Fruit fly (Drosophila melanogaster): ENCODE data around the gene CG31140.

Gene CG31140

DNA sequence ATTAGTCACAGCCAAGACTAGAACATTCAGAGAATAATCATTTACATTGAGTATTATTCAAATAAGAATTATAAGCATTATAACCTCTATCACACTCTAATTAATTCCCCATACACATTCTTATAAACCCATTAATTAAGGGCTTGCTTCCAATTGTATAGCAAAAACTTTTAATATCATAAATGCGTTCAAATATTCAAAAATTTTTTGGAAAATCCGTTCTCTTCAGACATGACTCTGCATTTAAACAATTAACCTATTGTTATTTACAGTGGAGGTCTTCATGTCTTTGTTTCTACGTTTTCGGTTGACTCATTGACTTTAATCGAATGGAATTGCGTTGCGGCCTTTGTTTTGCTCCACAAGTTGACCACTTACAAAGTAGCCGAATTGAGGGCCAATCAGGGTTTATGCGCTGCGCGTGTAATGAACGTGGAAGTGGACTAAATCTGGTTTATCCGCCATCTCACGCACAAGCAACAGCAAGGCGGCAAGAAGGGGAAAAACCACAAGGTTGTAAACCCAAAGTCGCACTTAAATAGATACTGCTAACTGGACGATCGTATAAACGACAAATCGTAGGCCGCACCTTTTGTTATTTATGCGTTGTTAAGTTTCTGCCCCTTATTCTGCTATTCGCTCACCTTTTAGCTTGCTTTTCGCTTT, 42.0 kb upstream of the CG31140 start (continued):
- peak; percentile 71 for TF ChIP-seq CG12299 (tag; optimal IDR thresholded peaks at IDR 0.05)
- peak; percentile 31 for TF ChIP-seq Dip3 (GFP tag; optimal IDR thresholded peaks at IDR 0.05)
- peak; percentile 30 for TF ChIP-seq esg (GFP tag; conservative IDR thresholded peaks at IDR 0.05)
- peak; percentile 87 for TF ChIP-seq slbo (GFP tag; IDR thresholded peaks at IDR 0.05)
- no peak for TF ChIP-seq zfh1 (GFP tag; IDR thresholded peaks at IDR 0.05)
- no peak for TF ChIP-seq dm (GFP tag; optimal IDR thresholded peaks at IDR 0.05)
- TF ChIP-seq CG1603 (tag; optimal IDR thresholded peaks at IDR 0.05): peak; percentile 47
- TF ChIP-seq CG4820 (GFP tag; optimal IDR thresholded peaks at IDR 0.05): peak; percentile 88
- TF ChIP-seq her (GFP tag; optimal IDR thresholded peaks at IDR 0.05): peak; percentile 76
- no peak for TF ChIP-seq CG9797 (GFP tag; optimal IDR thresholded peaks at IDR 0.05)
- peak; percentile 36 for TF ChIP-seq CG7839 (tag; optimal IDR thresholded peaks at IDR 0.05)
- TF ChIP-seq H15 (GFP tag; IDR thresholded peaks at IDR 0.05): no peak
- TF ChIP-seq dati (GFP tag; IDR thresholded peaks at IDR 0.05): no peak
- TF ChIP-seq mirr (GFP tag; optimal IDR thresholded peaks at IDR 0.05): peak; percentile 87
- TF ChIP-seq ro (GFP tag; IDR thresholded peaks at IDR 0.05): no peak
- peak; percentile 61 for TF ChIP-seq pho (GFP tag; optimal IDR thresholded peaks at IDR 0.05)
- TF ChIP-seq bcd (GFP tag; optimal IDR thresholded peaks at IDR 0.05): peak; percentile 36
- peak; percentile 29; the same call in 1 of the 2 replicates for TF ChIP-seq CG7372 (GFP tag; IDR thresholded peaks at IDR 0.05)
- peak; percentile 94 for TF ChIP-seq CG12769 (tag; optimal IDR thresholded peaks at IDR 0.05)
- no peak for TF ChIP-seq Kr (GFP tag; optimal IDR thresholded peaks at IDR 0.05)
- TF ChIP-seq Nf-YB (GFP tag; optimal IDR thresholded peaks at IDR 0.05): peak; percentile 16
- TF ChIP-seq lab (GFP tag; optimal IDR thresholded peaks at IDR 0.05): peak; percentile 83
- TF ChIP-seq CG1024 (GFP tag; IDR thresholded peaks at IDR 0.05): no peak
- TF ChIP-seq CG6254 (GFP tag; optimal IDR thresholded peaks at IDR 0.05): no peak
- peak; percentile 89 for TF ChIP-seq ci (GFP tag; IDR thresholded peaks at IDR 0.05)
- peak; percentile 24 for TF ChIP-seq CG9876 (GFP tag; optimal IDR thresholded peaks at IDR 0.05)
- no peak for TF ChIP-seq CG17912 (GFP tag; optimal IDR thresholded peaks at IDR 0.05)
- peak; percentile 39 for TF ChIP-seq gem (tag; optimal IDR thresholded peaks at IDR 0.05)
- TF ChIP-seq vvl (GFP tag; IDR thresholded peaks at IDR 0.05): peak; percentile 73
- no peak for TF ChIP-seq vnd (GFP tag; IDR thresholded peaks at IDR 0.05; ENCODE audit: partially characterized antibody)
- no peak for TF ChIP-seq CG12236 (GFP tag; optimal IDR thresholded peaks at IDR 0.05)
- TF ChIP-seq CG6765 (GFP tag; optimal IDR thresholded peaks at IDR 0.05): peak; percentile 40
- TF ChIP-seq CG2712 (tag; optimal IDR thresholded peaks at IDR 0.05): no peak
- no peak for TF ChIP-seq CG8478 (optimal IDR thresholded peaks at IDR 0.05)
- TF ChIP-seq pan (optimal IDR thresholded peaks at IDR 0.05): no peak
- peak in 1 of 2 experiments; percentile 38 for TF ChIP-seq pan (GFP tag; optimal IDR thresholded peaks at IDR 0.05 in 1 of 2, IDR thresholded peaks at IDR 0.05 in 1 of 2)
- TF ChIP-seq tup (GFP tag; optimal IDR thresholded peaks at IDR 0.05): no peak
- TF ChIP-seq Lpt (GFP tag; optimal IDR thresholded peaks at IDR 0.05): no peak
- no peak for TF ChIP-seq CG12104 (GFP tag; optimal IDR thresholded peaks at IDR 0.05)
- no peak for TF ChIP-seq vfl (GFP tag; optimal IDR thresholded peaks at IDR 0.05)
- peak; percentile 76 for TF ChIP-seq Vsx1 (GFP tag; optimal IDR thresholded peaks at IDR 0.05)
- TF ChIP-seq Sin3A (optimal IDR thresholded peaks at IDR 0.05): no peak
- no peak for TF ChIP-seq CG3726 (GFP tag; IDR thresholded peaks at IDR 0.05)
- TF ChIP-seq Side (GFP tag; optimal IDR thresholded peaks at IDR 0.05): peak; percentile 35
- no peak for TF ChIP-seq Deaf1 (tag; optimal IDR thresholded peaks at IDR 0.05)
- no peak for TF ChIP-seq wor (GFP tag; IDR thresholded peaks at IDR 0.05)
- no peak for TF ChIP-seq CG2202 (tag; optimal IDR thresholded peaks at IDR 0.05)
- no peak for TF ChIP-seq odd (GFP tag; optimal IDR thresholded peaks at IDR 0.05)
- no peak for TF ChIP-seq CG6683 (GFP tag; optimal IDR thresholded peaks at IDR 0.05)
- TF ChIP-seq dan (GFP tag; IDR thresholded peaks at IDR 0.05): no peak
- TF ChIP-seq inv (GFP tag; IDR thresholded peaks at IDR 0.05; ENCODE audit: partially characterized antibody): no peak
- TF ChIP-seq CG8388 (GFP tag; optimal IDR thresholded peaks at IDR 0.05): no peak

Measured in whole organism, embryonic.